Fruit fly (Drosophila melanogaster): ENCODE measurements around the gene CanA-14F.

Gene CanA-14F

dm6 chrX:16596250-16596793 lies 9.3 kb upstream of the CanA-14F start (continued):
- TF ChIP-seq kay (GFP tag; optimal IDR thresholded peaks at IDR 0.05) (peak; percentile 16), fd64A (GFP tag; optimal IDR thresholded peaks at IDR 0.05) (peak; percentile 30), ranshi (GFP tag; IDR thresholded peaks at IDR 0.05) (no peak), CG10147 (GFP tag; optimal IDR thresholded peaks at IDR 0.05) (no peak), CG10543 (GFP tag; optimal IDR thresholded peaks at IDR 0.05) (peak; percentile 23), ATbp (GFP tag; optimal IDR thresholded peaks at IDR 0.05) (peak; percentile 20), CG2120 (GFP tag; optimal IDR thresholded peaks at IDR 0.05) (peak; percentile 11), Scr (GFP tag; IDR thresholded peaks at IDR 0.05; ENCODE audit: partially characterized antibody) (no peak), Ets65A (GFP tag) (peak; percentile 56), CG14710 (tag; optimal IDR thresholded peaks at IDR 0.05) (peak; percentile 12), kni (GFP tag; optimal IDR thresholded peaks at IDR 0.05) (peak; percentile 36), CG6689 (GFP tag; IDR thresholded peaks at IDR 0.05) (no peak), CG7745 (tag; optimal IDR thresholded peaks at IDR 0.05) (peak; percentile 52), CG7987 (GFP tag; optimal IDR thresholded peaks at IDR 0.05) (peak; percentile 21), Bgb (GFP tag; IDR thresholded peaks at IDR 0.05; ENCODE audit: partially characterized antibody) (no peak; the same call in 1 of the 2 replicates), CG7372 (GFP tag; IDR thresholded peaks at IDR 0.05) (no peak), CG15601 (tag; optimal IDR thresholded peaks at IDR 0.05) (peak; percentile 27), en (GFP tag; optimal IDR thresholded peaks at IDR 0.05) (no peak), CG11696 (GFP tag; IDR thresholded peaks at IDR 0.05) (no peak), Hr78 (GFP tag; optimal IDR thresholded peaks at IDR 0.05) (peak in 1 of 2 experiments; percentile 89), dati (GFP tag; IDR thresholded peaks at IDR 0.05) (no peak), insv (GFP tag; optimal IDR thresholded peaks at IDR 0.05) (no peak), Eip74EF (GFP tag; optimal IDR thresholded peaks at IDR 0.05) (peak in 1 of 2 experiments; percentile 0), otp (GFP tag; IDR thresholded peaks at IDR 0.05) (no peak; the same call in 2 of the 3 replicates), CG15696 (tag; optimal IDR thresholded peaks at IDR 0.05) (peak; percentile 6), zen (tag; optimal IDR thresholded peaks at IDR 0.05) (no peak), CrebB (tag; optimal IDR thresholded peaks at IDR 0.05) (peak; percentile 10)

- TF ChIP-seq CG18599 (GFP tag; optimal IDR thresholded peaks at IDR 0.05) (no peak), tin (GFP tag; optimal IDR thresholded peaks at IDR 0.05) (no peak), CG4707 (GFP tag; optimal IDR thresholded peaks at IDR 0.05) (peak; percentile 68), sug (tag; optimal IDR thresholded peaks at IDR 0.05) (peak; percentile 24), Xrp1 (GFP tag; IDR thresholded peaks at IDR 0.05) (0 out of 2 replicates have a peak, but pooled peaks have one; percentile 27), HLHmδ (GFP tag; optimal IDR thresholded peaks at IDR 0.05) (no peak), HLH4C (GFP tag; IDR thresholded peaks at IDR 0.05; ENCODE audit: partially characterized antibody) (0 out of 3 replicates have a peak, but pooled peaks have one; percentile 14), Med (GFP tag) (peak; percentile 27), cato (GFP tag; optimal IDR thresholded peaks at IDR 0.05; ENCODE audit: borderline replicate concordance) (no peak), Lpt (GFP tag; optimal IDR thresholded peaks at IDR 0.05) (no peak), CG31441 (GFP tag; IDR thresholded peaks at IDR 0.05) (no peak), gro (GFP tag; optimal IDR thresholded peaks at IDR 0.05) (no peak), sd (tag; optimal IDR thresholded peaks at IDR 0.05) (no peak), CG32532 (GFP tag; IDR thresholded peaks at IDR 0.05) (peak; percentile 23; the same call in 1 of the 2 replicates), eyg (GFP tag; optimal IDR thresholded peaks at IDR 0.05) (no peak), Atf3 (GFP tag; optimal IDR thresholded peaks at IDR 0.05) (no peak), Scr (GFP tag; IDR thresholded peaks at IDR 0.05; ENCODE audit: partially characterized antibody) (no peak), zen2 (GFP tag; IDR thresholded peaks at IDR 0.05; ENCODE audit: partially characterized antibody) (no peak), CG13123 (GFP tag; optimal IDR thresholded peaks at IDR 0.05) (no peak), row (GFP tag; IDR thresholded peaks at IDR 0.05) (0 out of 3 replicates have a peak, but pooled peaks have one; percentile 12), tna (GFP tag; IDR thresholded peaks at IDR 0.05; ENCODE audit: partially characterized antibody) (no peak), CG14050 (GFP tag; IDR thresholded peaks at IDR 0.05) (no peak), Elba2 (GFP tag; optimal IDR thresholded peaks at IDR 0.05) (no peak), gcm (GFP tag; optimal IDR thresholded peaks at IDR 0.05) (peak; percentile 57)
These were observed 8.4 kb upstream of the CanA-14F start for dm6 chrX:16595411-16595810.
